Fruit fly (Drosophila melanogaster) ovary, adult (tissue): Measurements from ENCODE around the gene Syp.

Source experiments
- CG17801 ChIP-seq: fragments of 200-800 bp; optimal IDR thresholded peaks from 2 replicates; lab custom pipeline; 2019; ENCODE audit warnings: missing biosample characterization, mild to moderate bottlenecking, missing genetic modification characterization, moderate library complexity; ENCODE audit not compliant: partially characterized antibody

Syp gene

dm6 chr3R:20765302-20766155, 9.0 kb downstream of the Syp start:
- no peak for TF ChIP-seq CG17801 (GFP tag; lab: Kevin White, UChicago)

- TF ChIP-seq CG17801 (GFP tag; lab: Kevin White, UChicago), result no peak
Observed at dm6 chr3R:20766156-20766486, 9.6 kb downstream of the Syp start.

DNA sequence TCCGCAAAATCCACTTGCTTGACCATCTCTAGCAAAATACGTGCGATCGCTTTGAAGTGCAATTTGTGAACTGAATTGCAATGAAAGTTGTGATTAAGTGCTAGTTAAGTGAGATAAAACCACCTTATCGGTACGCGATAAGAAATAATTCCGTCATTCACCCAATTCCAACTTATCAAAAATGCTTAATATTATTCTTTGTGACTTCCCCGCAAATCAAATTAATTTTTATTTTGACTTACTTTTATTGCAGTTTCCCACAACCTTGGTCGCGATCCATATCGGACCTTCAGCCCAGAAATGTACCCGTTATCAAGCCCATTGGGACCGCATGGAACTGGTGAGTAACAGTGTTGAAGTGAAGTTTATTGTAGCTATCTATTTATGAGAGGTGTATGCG, 16.0 kb downstream of the Syp start, which contains the start of gene Takl1:
Takl1 (minus strand) TSS at position 59 of the 400 bp plus-strand sequence.
- no peak for TF ChIP-seq CG17801 (GFP tag; lab: Kevin White, UChicago)

DNA sequence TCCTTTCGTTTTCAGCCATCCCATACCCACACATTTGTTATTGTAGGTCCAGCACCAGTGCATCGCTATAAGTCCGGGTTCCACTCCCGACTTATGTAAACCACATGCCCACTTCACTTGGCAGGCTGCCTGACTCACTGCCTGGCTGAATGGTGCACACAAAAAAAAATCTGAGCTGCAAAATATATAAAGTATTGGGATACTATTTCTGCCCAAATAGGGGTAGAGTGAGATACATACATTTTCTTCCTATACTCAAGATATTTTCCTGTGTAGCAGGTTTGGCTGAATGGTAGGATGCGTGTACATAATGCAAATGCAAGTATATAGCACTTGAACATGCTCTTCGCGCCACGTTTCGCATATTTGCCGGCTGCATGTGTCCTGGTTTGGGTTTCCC, 16.6 kb downstream of the Syp start:
- TF ChIP-seq CG17801 (GFP tag; lab: Kevin White, UChicago), result no peak

- TF ChIP-seq CG17801 (GFP tag; lab: Kevin White, UChicago), result no peak
Observed at dm6 chr3R:20774125-20774524, 17.6 kb downstream of the Syp start.

dm6 chr3R:20778285-20778926, 21.9 kb downstream of the Syp start:
- peak; percentile 99 for TF ChIP-seq CG17801 (GFP tag; lab: Kevin White, UChicago)

DNA sequence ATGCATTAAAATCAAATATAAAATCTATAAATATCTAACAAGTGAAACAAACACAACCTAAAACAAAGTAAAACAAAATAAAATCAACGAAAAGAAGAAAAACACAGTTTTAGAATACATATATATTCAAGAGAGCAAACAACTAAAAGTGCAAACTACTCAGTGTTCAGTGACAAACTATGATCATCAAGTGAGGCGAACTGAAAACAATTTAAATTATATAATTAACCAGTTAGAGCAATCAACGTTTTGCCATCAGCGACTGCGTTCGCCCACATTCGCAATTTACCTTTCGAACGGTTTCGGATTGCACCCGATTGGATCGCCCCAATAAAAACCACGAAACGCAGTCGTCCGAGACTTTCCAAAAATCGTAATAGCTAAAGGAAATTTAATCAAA, 23.0 kb downstream of the Syp start:
- TF ChIP-seq CG17801 (GFP tag; lab: Kevin White, UChicago), result no peak

- peak; percentile 50 for TF ChIP-seq CG17801 (GFP tag; lab: Kevin White, UChicago)
Observed at dm6 chr3R:20779969-20780368, 23.4 kb downstream of the Syp start.

DNA sequence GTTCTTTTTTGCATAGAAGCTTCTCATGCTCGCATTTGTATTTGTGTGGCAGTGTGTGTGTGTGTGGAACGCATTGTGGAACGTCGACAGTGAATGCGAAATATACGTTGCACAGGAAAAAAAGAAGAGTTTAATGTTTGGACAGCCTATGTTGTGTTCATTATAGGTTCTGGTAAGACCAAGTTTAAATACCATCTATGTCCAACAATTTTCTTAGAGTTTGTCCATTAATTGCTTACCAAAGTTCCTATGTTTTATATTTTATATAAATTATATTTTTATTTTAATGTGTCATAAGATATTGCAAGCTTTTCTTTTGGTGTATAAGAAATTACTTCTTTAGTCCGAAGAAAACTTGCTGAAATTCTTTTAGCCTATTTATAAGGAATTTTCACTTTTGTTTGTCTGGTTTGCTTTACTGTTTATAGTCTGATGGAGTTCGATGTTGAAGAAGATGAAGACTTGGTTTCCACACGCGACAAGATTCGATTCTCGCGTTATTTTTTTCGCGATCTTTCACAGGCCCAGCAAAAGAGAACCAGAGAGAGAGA, 25.6 kb downstream of the Syp start:
- TF ChIP-seq CG17801 (GFP tag; lab: Kevin White, UChicago), result no peak

dm6 chr3R:20782655-20783105, 26.2 kb downstream of the Syp start:
- peak; percentile 96 for TF ChIP-seq CG17801 (GFP tag; lab: Kevin White, UChicago)

dm6 chr3R:20783714-20784435, 27.3 kb downstream of the Syp start:
- TF ChIP-seq CG17801 (GFP tag; lab: Kevin White, UChicago), result no peak

DNA sequence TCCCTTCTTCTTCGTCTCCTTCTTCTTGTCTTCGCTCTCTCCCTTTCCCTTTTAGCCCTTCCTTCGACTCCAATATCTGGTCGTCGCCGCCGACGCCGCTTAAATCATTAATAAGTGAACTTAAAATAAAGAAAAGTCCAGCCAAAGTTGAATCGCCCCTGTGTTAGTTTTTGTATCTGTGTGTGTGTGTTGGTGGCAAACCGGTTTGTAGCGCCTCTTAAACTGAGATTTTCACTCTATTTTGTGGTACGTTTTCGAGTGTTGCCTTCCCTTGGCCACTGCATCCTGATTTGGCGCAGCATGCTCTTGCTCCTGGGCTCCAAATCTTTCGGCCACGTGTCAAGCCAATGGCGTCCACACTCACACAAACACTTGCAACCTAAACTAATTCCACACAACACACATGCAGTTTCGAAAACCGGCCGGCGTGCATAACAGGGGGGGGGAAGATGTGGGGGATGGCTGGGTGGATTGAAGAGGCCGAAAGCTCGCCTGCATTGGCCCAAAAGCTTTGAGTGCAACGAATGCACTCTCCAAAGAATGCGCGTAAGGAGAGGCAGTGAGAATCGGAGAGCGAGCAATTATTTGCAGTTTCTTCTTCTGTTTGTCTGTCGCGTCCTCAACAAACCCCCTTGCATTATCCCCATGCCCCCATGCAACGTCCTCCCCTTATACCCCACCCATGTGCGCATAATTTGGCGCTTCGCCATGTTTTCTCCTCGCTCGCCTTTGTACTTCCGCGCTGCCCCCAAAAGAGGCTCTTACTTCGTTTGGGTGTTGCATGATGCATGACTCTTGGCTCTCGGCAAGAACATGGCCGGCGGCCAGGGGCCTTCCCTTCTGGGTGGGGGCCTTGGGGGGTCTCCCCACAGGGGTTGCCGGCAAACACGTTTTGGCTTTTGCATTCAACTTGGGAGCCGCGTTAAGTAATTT, 28.2 kb downstream of the Syp start:
- TF ChIP-seq CG17801 (GFP tag; lab: Kevin White, UChicago), result no peak

DNA sequence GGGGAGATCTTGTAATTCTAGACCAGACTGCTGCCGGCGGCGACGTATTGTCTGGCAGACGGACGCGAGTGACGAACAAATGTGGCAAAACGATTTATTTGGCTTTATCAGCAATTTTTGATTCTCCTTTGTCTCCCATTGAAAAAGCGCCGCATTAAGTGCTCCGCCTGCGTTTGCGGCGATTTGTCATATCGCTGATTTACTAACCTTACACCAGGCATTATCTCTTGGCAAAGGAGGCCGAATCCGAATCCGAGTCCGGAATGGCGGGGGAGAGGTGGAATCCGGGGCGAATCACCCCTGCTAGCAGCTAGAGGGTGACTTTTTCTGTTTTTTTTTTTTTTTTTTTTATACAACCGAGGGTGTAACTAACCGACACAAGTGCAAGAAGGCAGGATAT, 32.0 kb downstream of the Syp start:
- no peak for TF ChIP-seq CG17801 (GFP tag; lab: Kevin White, UChicago)

- TF ChIP-seq CG17801 (GFP tag; lab: Kevin White, UChicago), result no peak
Observed at dm6 chr3R:20790437-20790836, 33.9 kb downstream of the Syp start.
